Fruit fly (Drosophila melanogaster) whole organism, prepupa: ENCODE data around the gene CG43678.

Experiments used
- Blimp-1 ChIP-seq: fragments of 200-800 bp; sonication (Bioruptor generic); optimal IDR thresholded peaks from 3 replicates; lab custom pipeline; 2017; ENCODE audit warnings: missing biosample characterization, missing genetic modification characterization, mild to moderate bottlenecking, moderate library complexity, missing genetic modification reagents
- CG10631 ChIP-seq: fragments of 200-800 bp; sonication (Bioruptor generic); optimal IDR thresholded peaks from 2 replicates; lab custom pipeline; 2016; ENCODE audit warnings: missing biosample characterization, missing genetic modification characterization
- CG11294 ChIP-seq: fragments of 200-800 bp; sonication (Bioruptor generic); IDR thresholded peaks from 2 replicates; pipeline ENCODE4 v1.3.6; 2022; ENCODE audit warnings: missing biosample characterization, missing genetic modification characterization
- CG11762 ChIP-seq: fragments of 200-800 bp; sonication (Bioruptor generic); optimal IDR thresholded peaks from 3 replicates; lab custom pipeline; 2016; ENCODE audit warnings: missing biosample characterization, missing genetic modification characterization; ENCODE audit not compliant: insufficient read depth
- CG11902 ChIP-seq: fragments of 200-800 bp; sonication (Bioruptor generic); optimal IDR thresholded peaks from 3 replicates; lab custom pipeline; 2016; ENCODE audit warnings: missing biosample characterization, missing genetic modification characterization
- CG15336 ChIP-seq: fragments of 200-800 bp; sonication (Bioruptor generic); IDR thresholded peaks from 2 replicates; pipeline ENCODE4 v1.3.6; 2022; ENCODE audit warnings: missing biosample characterization, missing genetic modification characterization
- CG1621 ChIP-seq: fragments of 200-800 bp; sonication (Bioruptor generic); optimal IDR thresholded peaks from 3 replicates; lab custom pipeline; 2018; ENCODE audit warnings: missing biosample characterization, mild to moderate bottlenecking, missing genetic modification characterization
- CG16779 ChIP-seq: fragments of 200-800 bp; sonication (Bioruptor generic); optimal IDR thresholded peaks from 3 replicates; lab custom pipeline; 2017; ENCODE audit warnings: missing biosample characterization, mild to moderate bottlenecking, missing genetic modification characterization
- CG3032 ChIP-seq: fragments of 200-800 bp; optimal IDR thresholded peaks from 2 replicates; lab custom pipeline; 2019; ENCODE audit warnings: missing biosample characterization, mild to moderate bottlenecking, missing genetic modification characterization, moderate library complexity
- CG31627 ChIP-seq: fragments of 200-800 bp; sonication (Bioruptor generic); optimal IDR thresholded peaks from 3 replicates; lab custom pipeline; 2016; ENCODE audit warnings: missing biosample characterization, missing genetic modification characterization
- CG32006 ChIP-seq: fragments of 200-800 bp; sonication (Bioruptor generic); optimal IDR thresholded peaks from 3 replicates; lab custom pipeline; 2017; ENCODE audit warnings: missing biosample characterization, mild to moderate bottlenecking, missing genetic modification characterization
- CG34406 ChIP-seq: fragments of 200-800 bp; sonication (Bioruptor generic); optimal IDR thresholded peaks from 3 replicates; lab custom pipeline; 2016; ENCODE audit warnings: missing biosample characterization, missing genetic modification characterization
- CG3919 ChIP-seq: fragments of 200-800 bp; sonication (Bioruptor generic); optimal IDR thresholded peaks from 3 replicates; lab custom pipeline; 2016; ENCODE audit warnings: missing biosample characterization, missing genetic modification characterization
- CG6163 ChIP-seq: fragments of 200-800 bp; sonication (Bioruptor generic); IDR thresholded peaks from 3 replicates; pipeline ENCODE4 v1.3.6; 2022; ENCODE audit warnings: missing biosample characterization, missing genetic modification characterization
- CG6276 ChIP-seq: fragments of 200-800 bp; sonication (Bioruptor generic); optimal IDR thresholded peaks from 2 replicates; lab custom pipeline; 2017; ENCODE audit warnings: missing biosample characterization, mild to moderate bottlenecking, missing genetic modification characterization
- CG6808 ChIP-seq: fragments of 200-800 bp; sonication (Bioruptor generic); optimal IDR thresholded peaks from 3 replicates; lab custom pipeline; 2017; ENCODE audit warnings: missing biosample characterization, missing genetic modification characterization, mild to moderate bottlenecking, moderate library complexity, missing genetic modification reagents
- CG6854 ChIP-seq: fragments of 200-800 bp; sonication (Bioruptor generic); optimal IDR thresholded peaks from 2 replicates; lab custom pipeline; 2017; ENCODE audit warnings: missing biosample characterization, mild to moderate bottlenecking, missing genetic modification characterization
- CG7368 ChIP-seq: fragments of 200-800 bp; sonication (Bioruptor generic); optimal IDR thresholded peaks from 3 replicates; lab custom pipeline; 2016; ENCODE audit warnings: missing biosample characterization, missing genetic modification characterization
- CG8119 ChIP-seq: fragments of 200-800 bp; sonication (Bioruptor generic); IDR thresholded peaks from 3 replicates; pipeline ENCODE4 v1.3.6; 2022; ENCODE audit warnings: missing biosample characterization, missing genetic modification characterization
- CG8319 ChIP-seq: fragments of 200-800 bp; sonication (Bioruptor generic); optimal IDR thresholded peaks from 3 replicates; lab custom pipeline; 2016; ENCODE audit warnings: missing biosample characterization, missing genetic modification characterization
- CG8632 ChIP-seq: fragments of 200-800 bp; sonication (Bioruptor generic); optimal IDR thresholded peaks from 3 replicates; lab custom pipeline; 2016; ENCODE audit warnings: missing biosample characterization, missing genetic modification characterization
- CG9139 ChIP-seq: fragments of 200-800 bp; sonication (Bioruptor generic); optimal IDR thresholded peaks from 3 replicates; lab custom pipeline; 2017; ENCODE audit warnings: missing biosample characterization, mild to moderate bottlenecking, missing genetic modification characterization
- Eip93F ChIP-seq: fragments of 200-800 bp; sonication (Bioruptor generic); optimal IDR thresholded peaks from 2 replicates; lab custom pipeline; 2016; ENCODE audit warnings: missing biosample characterization, mild to moderate bottlenecking, missing genetic modification characterization
- Ets21C ChIP-seq: fragments of 200-800 bp; sonication (Bioruptor generic); optimal IDR thresholded peaks from 3 replicates; lab custom pipeline; 2016; ENCODE audit warnings: missing biosample characterization, missing genetic modification characterization
- Gug ChIP-seq: fragments of 200-800 bp; sonication (Bioruptor generic); IDR thresholded peaks from 2 replicates; pipeline ENCODE4 v1.3.6; 2022; ENCODE audit warnings: missing biosample characterization, missing genetic modification characterization
- Hr38 ChIP-seq: sonication (Bioruptor generic); optimal IDR thresholded peaks from 2 replicates; lab custom pipeline; 2016; ENCODE audit warnings: missing biosample characterization, missing genetic modification characterization
- Hr39 ChIP-seq: fragments of 200-800 bp; sonication (Bioruptor generic); optimal IDR thresholded peaks from 2 replicates; lab custom pipeline; 2016; ENCODE audit warnings: missing biosample characterization, missing genetic modification characterization
- Hr4 ChIP-seq: fragments of 200-800 bp; sonication (Bioruptor generic); optimal IDR thresholded peaks from 3 replicates; lab custom pipeline; 2016; ENCODE audit warnings: missing biosample characterization, missing genetic modification characterization
- Lpt ChIP-seq: fragments of 200-800 bp; sonication (Bioruptor generic); optimal IDR thresholded peaks from 3 replicates; lab custom pipeline; 2016; ENCODE audit warnings: missing biosample characterization, missing genetic modification characterization
- Met ChIP-seq: fragments of 200-800 bp; sonication (Bioruptor generic); optimal IDR thresholded peaks from 3 replicates; lab custom pipeline; 2016; ENCODE audit warnings: missing biosample characterization, missing genetic modification characterization
- OdsH ChIP-seq: fragments of 200-800 bp; sonication (Bioruptor generic); optimal IDR thresholded peaks from 3 replicates; lab custom pipeline; 2016; ENCODE audit warnings: missing biosample characterization, missing genetic modification characterization
- Smox ChIP-seq: fragments of 200-800 bp; sonication (Bioruptor generic); optimal IDR thresholded peaks from 3 replicates; lab custom pipeline; 2016; ENCODE audit warnings: missing biosample characterization, missing genetic modification characterization
- Sox14 ChIP-seq: fragments of 200-800 bp; sonication (Bioruptor generic); optimal IDR thresholded peaks from 3 replicates; lab custom pipeline; 2016; ENCODE audit warnings: missing biosample characterization, missing genetic modification characterization
- Sox15 ChIP-seq: fragments of 200-800 bp; sonication (Bioruptor generic); optimal IDR thresholded peaks from 3 replicates; lab custom pipeline; 2016; ENCODE audit warnings: missing biosample characterization, missing genetic modification characterization
- achi ChIP-seq: fragments of 200-800 bp; sonication (Bioruptor generic); optimal IDR thresholded peaks from 3 replicates; lab custom pipeline; 2016; ENCODE audit warnings: missing biosample characterization, missing genetic modification characterization
- dac ChIP-seq: fragments of 200-800 bp; sonication (Bioruptor generic); optimal IDR thresholded peaks from 2 replicates; lab custom pipeline; 2017; ENCODE audit warnings: missing biosample characterization, mild to moderate bottlenecking, missing genetic modification characterization
- eg ChIP-seq: fragments of 200-800 bp; sonication (Bioruptor generic); IDR thresholded peaks from 3 replicates; pipeline ENCODE4 v1.3.6; 2022; ENCODE audit warnings: missing biosample characterization, missing genetic modification characterization
- esn ChIP-seq: fragments of 200-800 bp; sonication (Bioruptor generic); optimal IDR thresholded peaks from 2 replicates; lab custom pipeline; 2016; ENCODE audit warnings: missing biosample characterization, mild to moderate bottlenecking, missing genetic modification characterization, moderate library complexity
- fd59A ChIP-seq: fragments of 200-800 bp; sonication (Bioruptor generic); optimal IDR thresholded peaks from 2 replicates; lab custom pipeline; 2017; ENCODE audit warnings: missing biosample characterization, mild to moderate bottlenecking, missing genetic modification characterization, missing genetic modification reagents
- fd85E ChIP-seq: fragments of 200-800 bp; sonication (Bioruptor generic); optimal IDR thresholded peaks from 3 replicates; lab custom pipeline; 2016; ENCODE audit warnings: missing biosample characterization, missing genetic modification characterization
- fkh ChIP-seq: fragments of 200-800 bp; sonication (Bioruptor generic); optimal IDR thresholded peaks from 3 replicates; lab custom pipeline; 2017; ENCODE audit warnings: missing biosample characterization, mild to moderate bottlenecking, missing genetic modification characterization, moderate library complexity
- lz ChIP-seq: fragments of 200-800 bp; sonication (Bioruptor generic); optimal IDR thresholded peaks from 3 replicates; lab custom pipeline; 2016; ENCODE audit warnings: missing biosample characterization, missing genetic modification characterization
- net ChIP-seq: fragments of 200-800 bp; sonication (Bioruptor generic); optimal IDR thresholded peaks from 3 replicates; lab custom pipeline; 2016; ENCODE audit warnings: missing biosample characterization, missing genetic modification characterization
- salr ChIP-seq, 2 experiments: fragments of 200-800 bp; sonication (Bioruptor generic); optimal IDR thresholded peaks; 3 replicates each; lab custom pipeline; 2016 to 2018; ENCODE audit warnings: missing biosample characterization in 2 of 2, missing genetic modification characterization in 2 of 2, mild to moderate bottlenecking in 1 of 2
- ss ChIP-seq, 2 experiments: fragments of 200-800 bp; sonication (Bioruptor generic); optimal IDR thresholded peaks; 2 replicates in 1 of 2; 3 replicates in 1 of 2; lab custom pipeline; 2017 to 2018; ENCODE audit warnings: mild to moderate bottlenecking in 2 of 2, missing biosample characterization in 2 of 2, missing genetic modification characterization in 2 of 2, moderate library complexity in 1 of 2
- svp ChIP-seq: fragments of 200-800 bp; sonication (Bioruptor generic); peaks from one replicate; lab custom pipeline; 2016; ENCODE audit warnings: missing biosample characterization, missing genetic modification characterization
- topi ChIP-seq: fragments of 200-800 bp; sonication (Bioruptor generic); optimal IDR thresholded peaks from 3 replicates; lab custom pipeline; 2016; ENCODE audit warnings: missing biosample characterization, missing genetic modification characterization
- vri ChIP-seq: fragments of 200-800 bp; sonication (Bioruptor generic); optimal IDR thresholded peaks from 3 replicates; lab custom pipeline; 2016; ENCODE audit warnings: missing biosample characterization, mild to moderate bottlenecking, missing genetic modification characterization

Gene CG43678

DNA sequence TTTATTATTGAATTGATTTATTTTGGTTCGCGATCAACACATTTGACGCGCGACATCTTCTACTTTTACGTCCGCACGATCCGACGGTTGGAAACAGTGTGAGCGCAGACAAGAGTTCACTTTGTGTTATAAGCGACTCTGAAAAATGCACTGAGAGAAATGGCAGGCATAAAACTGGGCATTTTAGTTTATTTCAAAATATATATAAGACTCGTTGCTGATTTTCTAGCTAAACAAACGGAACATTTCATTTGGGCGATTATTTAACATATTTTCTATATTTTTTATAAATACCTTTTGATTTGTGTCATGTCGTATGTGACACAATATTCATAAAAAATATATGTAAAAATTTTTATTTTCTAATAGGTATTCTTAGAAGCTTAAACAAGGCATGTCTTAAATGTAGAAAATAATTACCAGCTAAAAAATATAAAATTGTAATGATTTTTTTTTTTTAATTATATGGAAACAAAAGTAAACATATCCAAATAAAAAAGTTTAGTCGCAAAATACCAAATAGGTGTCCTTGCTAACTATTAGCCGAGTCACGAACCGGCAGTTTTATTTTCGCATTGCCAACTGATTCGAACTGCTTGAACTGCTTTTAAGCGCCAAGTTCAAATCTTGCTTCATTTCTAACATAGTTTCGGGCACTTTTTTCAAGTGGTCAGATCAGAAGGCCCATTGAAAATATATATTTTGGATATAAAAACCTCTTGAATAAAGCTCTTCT is 35.2 kb downstream of the CG43678 start, which contains the start of gene Reck (continued):
- TF ChIP-seq CG31627 (GFP tag; lab: Kevin White, UChicago) (peak; percentile 61), lz (GFP tag; lab: Kevin White, UChicago) (peak; percentile 55), achi (GFP tag; lab: Kevin White, UChicago) (peak; percentile 91), CG15336 (peak; percentile 96), Gug (GFP tag; lab: Robert Waterston, UW) (peak; percentile 79), salr (GFP tag; optimal IDR thresholded peaks at IDR 0.05; lab: Kevin White, UChicago) (peak; percentile 67 to 82), CG11762 (GFP tag; lab: Kevin White, UChicago) (peak; percentile 84), CG8319 (peak; percentile 62), Sox15 (GFP tag; lab: Kevin White, UChicago) (peak; percentile 49), fd85E (peak; percentile 58), CG1621 (peak; percentile 78), topi (GFP tag; lab: Kevin White, UChicago) (peak; percentile 85), CG3919 (peak; percentile 93), OdsH (GFP tag; lab: Kevin White, UChicago) (peak; percentile 93), Lpt (GFP tag; lab: Kevin White, UChicago) (peak; percentile 89), CG11902 (GFP tag; lab: Kevin White, UChicago) (peak; percentile 41), Hr39 (peak; percentile 57), CG32006 (GFP tag; lab: Kevin White, UChicago) (peak; percentile 85), CG8119 (peak; percentile 96), Hr4 (GFP tag; lab: Kevin White, UChicago) (peak; percentile 94), Sox14 (peak; percentile 79), CG6854 (GFP tag; lab: Kevin White, UChicago) (no peak), CG6276 (GFP tag; lab: Kevin White, UChicago) (peak; percentile 92), Blimp-1 (GFP tag; lab: Kevin White, UChicago) (peak; percentile 35), CG8632 (GFP tag; lab: Kevin White, UChicago) (peak; percentile 83), dac (GFP tag; lab: Kevin White, UChicago) (peak; percentile 70), CG16779 (tag; lab: Kevin White, UChicago) (peak; percentile 85)

DNA sequence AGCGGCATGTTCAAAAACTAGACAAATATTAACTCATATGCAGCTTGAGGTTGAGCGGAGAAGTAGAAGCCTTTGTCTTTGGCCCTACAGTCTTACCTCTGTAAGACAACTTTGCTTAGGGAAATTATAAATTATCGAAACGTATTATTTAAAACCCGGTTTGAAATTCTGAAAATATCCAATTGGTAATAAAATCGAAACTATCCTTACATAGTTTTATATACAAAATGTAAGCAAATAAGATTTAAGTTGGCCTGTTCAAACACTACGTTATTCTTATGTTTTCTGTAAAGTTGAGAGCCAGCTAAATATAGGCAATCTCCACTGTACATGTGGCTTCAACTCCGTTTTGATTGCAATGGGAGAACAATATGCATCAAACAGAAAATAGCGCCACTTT is 36.0 kb downstream of the CG43678 start:
- TF ChIP-seq Ets21C (GFP tag; lab: Kevin White, UChicago) (no peak), fd59A (peak; percentile 21), CG6163 (GFP tag; lab: Robert Waterston, UW) (no peak), eg (GFP tag; lab: Robert Waterston, UW) (0 out of 3 replicates have a peak, but pooled peaks have one; percentile 28), svp (GFP tag; lab: Kevin White, UChicago) (peak; percentile 51), OdsH (GFP tag; lab: Kevin White, UChicago) (peak; percentile 12), CG8632 (GFP tag; lab: Kevin White, UChicago) (peak; percentile 35), CG3032 (tag; lab: Kevin White, UChicago) (peak; percentile 64), net (no peak), vri (GFP tag; lab: Kevin White, UChicago) (no peak), CG6808 (GFP tag; lab: Kevin White, UChicago) (peak; percentile 62), Sox15 (GFP tag; lab: Kevin White, UChicago) (no peak), CG34406 (GFP tag; lab: Kevin White, UChicago) (peak; percentile 8), topi (GFP tag; lab: Kevin White, UChicago) (peak; percentile 3), CG16779 (tag; lab: Kevin White, UChicago) (peak; percentile 8), lz (GFP tag; lab: Kevin White, UChicago) (peak; percentile 15), CG32006 (GFP tag; lab: Kevin White, UChicago) (peak; percentile 60), salr (GFP tag; optimal IDR thresholded peaks at IDR 0.05; lab: Kevin White, UChicago) (peak in 1 of 2 experiments; percentile 31), CG11902 (GFP tag; lab: Kevin White, UChicago) (no peak), CG10631 (peak; percentile 35), Hr4 (GFP tag; lab: Kevin White, UChicago) (peak; percentile 41), CG7368 (GFP tag; lab: Kevin White, UChicago) (peak; percentile 6), CG6854 (GFP tag; lab: Kevin White, UChicago) (no peak), Eip93F (no peak), Hr38 (no peak), CG6276 (GFP tag; lab: Kevin White, UChicago) (peak; percentile 51), esn (no peak), CG11294 (GFP tag; lab: Robert Waterston, UW) (no peak), Smox (GFP tag; lab: Kevin White, UChicago) (no peak), ss (GFP tag; optimal IDR thresholded peaks at IDR 0.05; lab: Kevin White, UChicago) (peak; percentile 23 to 62), CG9139 (GFP tag; lab: Kevin White, UChicago) (no peak), fkh (GFP tag; lab: Kevin White, UChicago) (no peak), Met (GFP tag; lab: Kevin White, UChicago) (peak; percentile 3)
